Worm (Caenorhabditis elegans): ENCODE results near the gene cup-15.

DNA sequence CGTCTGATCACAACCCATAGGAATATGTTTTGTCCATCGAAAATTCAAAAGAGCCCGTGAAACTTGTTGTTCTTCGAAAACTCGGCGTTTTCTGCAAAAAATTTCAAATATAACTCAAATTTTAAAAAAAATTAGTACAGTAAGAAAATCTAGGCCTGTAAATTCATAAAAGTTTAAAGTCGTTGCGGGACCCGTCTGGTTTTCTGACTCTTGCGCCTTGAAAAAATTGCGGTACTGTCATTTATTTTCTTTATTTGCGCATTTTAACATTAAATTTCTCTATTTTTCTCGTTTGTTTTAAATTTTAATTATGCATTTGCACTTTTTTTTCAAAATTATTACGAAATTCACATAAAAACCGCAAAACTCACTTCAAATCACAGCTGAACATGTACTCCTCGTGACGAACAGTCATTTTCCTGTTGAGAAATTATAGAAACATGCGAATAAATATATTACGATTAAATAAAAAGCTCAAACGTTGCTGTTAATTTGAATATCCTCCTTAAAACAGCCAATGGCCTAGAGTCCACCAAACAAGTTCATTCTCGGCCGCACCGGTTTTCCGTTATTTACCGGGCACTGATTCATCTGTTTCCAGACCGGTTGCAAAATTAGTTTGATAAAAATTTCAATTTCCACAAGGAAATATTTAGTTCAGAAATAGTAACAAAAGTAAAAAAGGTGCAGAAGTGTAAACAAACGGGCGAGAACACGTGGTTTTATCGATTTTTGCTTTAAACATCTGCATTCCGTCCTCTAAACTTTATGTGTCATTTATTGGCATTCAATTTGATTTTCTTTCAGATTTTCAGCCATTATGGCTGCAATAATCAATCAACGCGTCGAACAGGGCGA is 33.5 kb upstream of the cup-15 start, which contains the start of the genes csa-1 and wdfy-2:
- TF ChIP-seq egl-27 (tag; optimal IDR thresholded peaks at IDR 0.05) = no peak
- TF ChIP-seq mdl-1 (tag; optimal IDR thresholded peaks at IDR 0.05) = no peak
- TF ChIP-seq blmp-1 (tag; optimal IDR thresholded peaks at IDR 0.05; ENCODE audit: insufficient read depth) = no peak
- TF ChIP-seq nhr-12 (tag; optimal IDR thresholded peaks at IDR 0.05) = no peak
- no peak for TF ChIP-seq mab-5 (tag; optimal IDR thresholded peaks at IDR 0.05)
- TF ChIP-seq F13H6.1 (tag; optimal IDR thresholded peaks at IDR 0.05) = no peak
- no peak for TF ChIP-seq lin-13 (GFP tag; optimal IDR thresholded peaks at IDR 0.05)
- TF ChIP-seq fos-1 (tag; optimal IDR thresholded peaks at IDR 0.05) = peak; percentile 47
- no peak for TF ChIP-seq unc-62 (GFP tag; optimal IDR thresholded peaks at IDR 0.05)
- no peak for TF ChIP-seq ztf-4 (tag; optimal IDR thresholded peaks at IDR 0.05)
- no peak for TF ChIP-seq nhr-237 (tag; optimal IDR thresholded peaks at IDR 0.05)
- TF ChIP-seq ZK546.5 (tag; optimal IDR thresholded peaks at IDR 0.05) = no peak
